Worm (Caenorhabditis elegans): ENCODE results near the gene W06B4.1.

Gene W06B4.1

ce11 chrII:4470972-4471645 lies at the start of gene W06B4.1:
Gene W06B4.1, plus strand, starts transcription at chrII:4471595.
- no peak for TF ChIP-seq ceh-36 (tag; optimal IDR thresholded peaks at IDR 0.05)
- TF ChIP-seq aly-1 (tag; optimal IDR thresholded peaks at IDR 0.05) = no peak
- no peak for TF ChIP-seq tbx-37 (GFP tag; conservative IDR thresholded peaks at IDR 0.05)
- no peak for TF ChIP-seq ceh-13 (GFP tag; optimal IDR thresholded peaks at IDR 0.05)
- no peak for TF ChIP-seq hmg-4 (GFP tag; optimal IDR thresholded peaks at IDR 0.05)
- TF ChIP-seq ama-1 (optimal IDR thresholded peaks at IDR 0.05) = no peak
- TF ChIP-seq sea-1 (GFP tag; conservative IDR thresholded peaks at IDR 0.05) = no peak
- TF ChIP-seq hnd-1 (tag; optimal IDR thresholded peaks at IDR 0.05) = no peak
- no peak for TF ChIP-seq tra-4 (tag; optimal IDR thresholded peaks at IDR 0.05)
- no peak for TF ChIP-seq B0310.2 (tag; optimal IDR thresholded peaks at IDR 0.05)
- no peak for TF ChIP-seq scrt-1 (GFP tag; IDR thresholded peaks at IDR 0.05)
- TF ChIP-seq tbx-11 (GFP tag; IDR thresholded peaks at IDR 0.05) = no peak
- no peak for TF ChIP-seq hmbx-1 (tag; optimal IDR thresholded peaks at IDR 0.05)
- TF ChIP-seq pes-1 (GFP tag; IDR thresholded peaks at IDR 0.05) = no peak
- no peak for TF ChIP-seq flt-1 (GFP tag; IDR thresholded peaks at IDR 0.05)
- no peak for TF ChIP-seq F13C5.2 (tag; optimal IDR thresholded peaks at IDR 0.05)
- TF ChIP-seq ets-7 (tag; optimal IDR thresholded peaks at IDR 0.05) = no peak

ce11 chrII:4424807-4425206 lies 46.6 kb upstream of the W06B4.1 start, which contains the start of the genes dcaf-13 and toe-1:
Gene dcaf-13, minus strand, starts transcription at chrII:4424902.
Gene toe-1, plus strand, starts transcription at chrII:4425167.
- TF ChIP-seq hmbx-1 (tag; optimal IDR thresholded peaks at IDR 0.05) (no peak), ama-1 (optimal IDR thresholded peaks at IDR 0.05) (no peak), pes-1 (GFP tag; IDR thresholded peaks at IDR 0.05) (no peak), B0310.2 (tag; optimal IDR thresholded peaks at IDR 0.05) (no peak), sea-1 (GFP tag; conservative IDR thresholded peaks at IDR 0.05) (no peak), flt-1 (GFP tag; IDR thresholded peaks at IDR 0.05) (no peak), tbx-11 (GFP tag; IDR thresholded peaks at IDR 0.05) (no peak), ceh-36 (tag; optimal IDR thresholded peaks at IDR 0.05) (no peak), F13C5.2 (tag; optimal IDR thresholded peaks at IDR 0.05) (no peak), ets-7 (tag; optimal IDR thresholded peaks at IDR 0.05) (no peak), ceh-13 (GFP tag; optimal IDR thresholded peaks at IDR 0.05) (no peak), tra-4 (tag; optimal IDR thresholded peaks at IDR 0.05) (no peak), hmg-4 (GFP tag; optimal IDR thresholded peaks at IDR 0.05) (no peak), tbx-37 (GFP tag; conservative IDR thresholded peaks at IDR 0.05) (no peak)

- TF ChIP-seq ceh-13 (GFP tag; optimal IDR thresholded peaks at IDR 0.05) (no peak), tra-4 (tag; optimal IDR thresholded peaks at IDR 0.05) (no peak), sea-1 (GFP tag; conservative IDR thresholded peaks at IDR 0.05) (no peak), tbx-11 (GFP tag; IDR thresholded peaks at IDR 0.05) (no peak)
Measured at ce11 chrII:4428121-4428520, 43.3 kb upstream of the W06B4.1 start.

- TF ChIP-seq B0310.2 (tag; optimal IDR thresholded peaks at IDR 0.05) = no peak
- no peak for TF ChIP-seq pes-1 (GFP tag; IDR thresholded peaks at IDR 0.05)
- TF ChIP-seq tra-4 (tag; optimal IDR thresholded peaks at IDR 0.05) = no peak
- no peak for TF ChIP-seq hnd-1 (tag; optimal IDR thresholded peaks at IDR 0.05)
- TF ChIP-seq tbx-37 (GFP tag; conservative IDR thresholded peaks at IDR 0.05) = no peak
- TF ChIP-seq flt-1 (GFP tag; IDR thresholded peaks at IDR 0.05) = no peak
- TF ChIP-seq ceh-36 (tag; optimal IDR thresholded peaks at IDR 0.05) = no peak
- TF ChIP-seq ceh-13 (GFP tag; optimal IDR thresholded peaks at IDR 0.05) = no peak
- TF ChIP-seq aly-1 (tag; optimal IDR thresholded peaks at IDR 0.05) = no peak
- TF ChIP-seq hmbx-1 (tag; optimal IDR thresholded peaks at IDR 0.05) = no peak
- no peak for TF ChIP-seq sea-1 (GFP tag; conservative IDR thresholded peaks at IDR 0.05)
- TF ChIP-seq scrt-1 (GFP tag; IDR thresholded peaks at IDR 0.05) = no peak
- no peak for TF ChIP-seq tbx-11 (GFP tag; IDR thresholded peaks at IDR 0.05)
- no peak for TF ChIP-seq ets-7 (tag; optimal IDR thresholded peaks at IDR 0.05)
- TF ChIP-seq ama-1 (optimal IDR thresholded peaks at IDR 0.05) = no peak
- TF ChIP-seq hmg-4 (GFP tag; optimal IDR thresholded peaks at IDR 0.05) = no peak
- TF ChIP-seq F13C5.2 (tag; optimal IDR thresholded peaks at IDR 0.05) = no peak
Measured at ce11 chrII:4433146-4433545, 38.2 kb upstream of the W06B4.1 start, which contains the start of gene nhr-109. Gene nhr-109, plus strand, starts transcription at chrII:4433367.

ce11 chrII:4434278-4434677 lies 37.1 kb upstream of the W06B4.1 start:
- TF ChIP-seq pes-1 (GFP tag; IDR thresholded peaks at IDR 0.05) (no peak), ceh-36 (tag; optimal IDR thresholded peaks at IDR 0.05) (no peak), hnd-1 (tag; optimal IDR thresholded peaks at IDR 0.05) (no peak), hmg-4 (GFP tag; optimal IDR thresholded peaks at IDR 0.05) (no peak), aly-1 (tag; optimal IDR thresholded peaks at IDR 0.05) (no peak), hmbx-1 (tag; optimal IDR thresholded peaks at IDR 0.05) (no peak), tbx-11 (GFP tag; IDR thresholded peaks at IDR 0.05) (no peak), ets-7 (tag; optimal IDR thresholded peaks at IDR 0.05) (no peak), tra-4 (tag; optimal IDR thresholded peaks at IDR 0.05) (no peak), B0310.2 (tag; optimal IDR thresholded peaks at IDR 0.05) (no peak), ama-1 (optimal IDR thresholded peaks at IDR 0.05) (no peak), tbx-37 (GFP tag; conservative IDR thresholded peaks at IDR 0.05) (no peak), F13C5.2 (tag; optimal IDR thresholded peaks at IDR 0.05) (no peak), scrt-1 (GFP tag; IDR thresholded peaks at IDR 0.05) (no peak), sea-1 (GFP tag; conservative IDR thresholded peaks at IDR 0.05) (no peak), flt-1 (GFP tag; IDR thresholded peaks at IDR 0.05) (no peak), ceh-13 (GFP tag; optimal IDR thresholded peaks at IDR 0.05) (no peak)

- TF ChIP-seq ceh-36 (tag; optimal IDR thresholded peaks at IDR 0.05) (no peak), ceh-13 (GFP tag; optimal IDR thresholded peaks at IDR 0.05) (no peak), sea-1 (GFP tag; conservative IDR thresholded peaks at IDR 0.05) (no peak), tbx-11 (GFP tag; IDR thresholded peaks at IDR 0.05) (no peak), flt-1 (GFP tag; IDR thresholded peaks at IDR 0.05) (no peak), tbx-37 (GFP tag; conservative IDR thresholded peaks at IDR 0.05) (no peak), aly-1 (tag; optimal IDR thresholded peaks at IDR 0.05) (no peak), scrt-1 (GFP tag; IDR thresholded peaks at IDR 0.05) (no peak), B0310.2 (tag; optimal IDR thresholded peaks at IDR 0.05) (no peak), hmg-4 (GFP tag; optimal IDR thresholded peaks at IDR 0.05) (no peak), hmbx-1 (tag; optimal IDR thresholded peaks at IDR 0.05) (no peak), ama-1 (optimal IDR thresholded peaks at IDR 0.05) (no peak), ets-7 (tag; optimal IDR thresholded peaks at IDR 0.05) (no peak), tra-4 (tag; optimal IDR thresholded peaks at IDR 0.05) (no peak), F13C5.2 (tag; optimal IDR thresholded peaks at IDR 0.05) (no peak), hnd-1 (tag; optimal IDR thresholded peaks at IDR 0.05) (no peak), pes-1 (GFP tag; IDR thresholded peaks at IDR 0.05) (no peak)
Measured at ce11 chrII:4435134-4435533, 36.3 kb upstream of the W06B4.1 start, which contains the start of gene nhr-273. Gene nhr-273, plus strand, starts transcription at chrII:4435300.

All from whole organism, early embryonic.